Worm (Caenorhabditis elegans): Measurements from ENCODE around the gene Y54G9A.7.

Gene Y54G9A.7

DNA sequence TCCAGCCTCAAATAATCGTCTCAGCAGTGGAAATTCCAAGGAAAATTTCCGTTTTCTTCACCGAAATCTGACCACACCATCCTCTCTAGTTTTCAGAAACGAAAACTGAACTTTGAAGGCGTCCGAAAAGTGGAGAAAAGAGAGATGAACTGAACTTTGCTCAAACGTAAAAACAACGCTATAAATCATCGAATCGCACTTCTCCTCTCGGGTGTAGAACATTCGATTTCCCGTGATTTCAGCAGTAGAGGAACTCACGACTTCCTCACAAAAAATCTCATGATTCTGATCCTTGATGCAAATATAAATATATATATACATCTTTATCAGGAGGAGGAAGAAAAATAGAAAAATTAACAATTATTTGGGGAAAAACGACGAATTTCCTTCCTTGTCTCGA is 50.4 kb downstream of the Y54G9A.7 start:
- TF ChIP-seq ama-1 (optimal IDR thresholded peaks at IDR 0.05), result peak; percentile 6
- no peak for TF ChIP-seq elt-2 (tag; optimal IDR thresholded peaks at IDR 0.05)
- peak; percentile 14 for TF ChIP-seq lin-39 (tag; optimal IDR thresholded peaks at IDR 0.05)
